Fruit fly (Drosophila melanogaster) whole organism, pupa: ENCODE measurements around the gene CG8301.

Experiments
- CG10348 ChIP-seq: fragments of 200-800 bp; sonication (Bioruptor generic); IDR thresholded peaks from 2 replicates; pipeline ENCODE4 v1.3.6; 2022; ENCODE audit warnings: missing biosample characterization, missing genetic modification characterization
- CG13204 ChIP-seq: fragments of 200-800 bp; sonication (Bioruptor generic); optimal IDR thresholded peaks from 2 replicates; lab custom pipeline; 2018; ENCODE audit warnings: missing biosample characterization, mild to moderate bottlenecking, missing genetic modification characterization, moderate library complexity
- CG14655 ChIP-seq: fragments of 200-800 bp; sonication (Bioruptor generic); optimal IDR thresholded peaks from 3 replicates; lab custom pipeline; 2017; ENCODE audit warnings: mild to moderate bottlenecking, missing biosample characterization, missing genetic modification reagents, missing genetic modification characterization
- CG17806 ChIP-seq: fragments of 200-800 bp; sonication (Bioruptor generic); optimal IDR thresholded peaks from 2 replicates; lab custom pipeline; 2018; ENCODE audit warnings: missing biosample characterization, mild to moderate bottlenecking, missing genetic modification characterization, moderate library complexity
- CG9948 ChIP-seq: fragments of 200-800 bp; sonication (Bioruptor generic); optimal IDR thresholded peaks from 2 replicates; lab custom pipeline; 2018; ENCODE audit warnings: missing biosample characterization, mild to moderate bottlenecking, missing genetic modification characterization, moderate library complexity
- EcR ChIP-seq: fragments of 200-800 bp; sonication (Bioruptor generic); optimal IDR thresholded peaks from 3 replicates; lab custom pipeline; 2019; ENCODE audit warnings: missing biosample characterization, missing genetic modification characterization, mild to moderate bottlenecking, moderate library complexity, missing genetic modification reagents
- Ets98B ChIP-seq: fragments of 200-800 bp; sonication (Bioruptor generic); IDR thresholded peaks from 2 replicates; pipeline ENCODE4 v1.3.6; 2022; ENCODE audit warnings: missing biosample characterization, missing genetic modification characterization
- Pif1A ChIP-seq: fragments of 200-800 bp; sonication (Bioruptor generic); optimal IDR thresholded peaks from 3 replicates; lab custom pipeline; 2016; ENCODE audit warnings: missing biosample characterization, missing genetic modification characterization
- Snoo ChIP-seq: fragments of 200-800 bp; sonication (Bioruptor generic); optimal IDR thresholded peaks from 3 replicates; lab custom pipeline; 2017; ENCODE audit warnings: missing biosample characterization, mild to moderate bottlenecking, missing genetic modification characterization, inconsistent platforms

DNA sequence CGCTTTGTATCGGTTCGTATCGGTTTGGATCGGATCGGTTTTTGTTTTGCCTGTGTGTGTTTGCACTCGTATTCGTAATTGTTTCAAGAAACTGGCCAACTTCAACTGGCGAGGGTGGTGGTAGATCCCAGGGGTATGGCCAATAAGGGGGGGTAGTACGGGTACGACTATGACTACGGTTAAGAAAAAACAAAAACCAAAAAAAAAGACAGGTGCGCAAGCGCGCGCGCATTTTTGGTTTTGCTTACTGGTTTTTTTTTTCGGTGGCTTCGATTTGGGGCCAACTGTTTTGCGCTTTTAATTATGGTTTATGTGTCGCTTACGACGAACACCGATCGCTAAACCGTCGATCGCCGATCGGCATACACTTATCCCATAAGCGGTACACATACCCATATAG, 13.7 kb downstream of the CG8301 start:
- TF ChIP-seq Pif1A (GFP tag; lab: Kevin White, UChicago): no peak
- TF ChIP-seq CG17806 (tag; lab: Kevin White, UChicago): no peak
- no peak for TF ChIP-seq Snoo
- no peak for TF ChIP-seq CG14655 (GFP tag; lab: Kevin White, UChicago)
- no peak for TF ChIP-seq CG10348
- no peak for TF ChIP-seq EcR (GFP tag; lab: Kevin White, UChicago)
- TF ChIP-seq CG9948 (tag; lab: Kevin White, UChicago): no peak
- no peak for TF ChIP-seq CG13204 (GFP tag; lab: Kevin White, UChicago)
- TF ChIP-seq Ets98B: no peak; the same call in 1 of the 2 replicates
